Worm (Caenorhabditis elegans) whole organism, L4 larva: ENCODE results near the gene cdk-12.

Source experiments
- D1046.2 ChIP-seq: fragments of 200-800 bp; sonication (Bioruptor generic); IDR thresholded peaks from 2 replicates; pipeline ENCODE4 v1.3.6; 2022; ENCODE audit warnings: missing genetic modification characterization, missing compliant biosample characterization
- F10B5.3 ChIP-seq: sonication (generic microtip); optimal IDR thresholded peaks from 2 replicates; lab custom pipeline; 2016; ENCODE audit warnings: mild to moderate bottlenecking, missing genetic modification characterization, missing compliant biosample characterization
- R02D3.7 ChIP-seq: fragments of 150-350 bp; sonication (generic microtip); optimal IDR thresholded peaks from 3 replicates; lab custom pipeline; 2014; ENCODE audit warnings: missing biosample characterization, missing genetic modification characterization
- T26A8.4 ChIP-seq: fragments of 200-800 bp; sonication (Bioruptor generic); IDR thresholded peaks from 2 replicates; pipeline ENCODE4 v1.3.6; 2022; ENCODE audit warnings: missing genetic modification characterization, missing compliant biosample characterization
- Y105C5A.15 ChIP-seq: fragments of 200-800 bp; sonication (Bioruptor generic); IDR thresholded peaks from 2 replicates; pipeline ENCODE4 v1.3.6; 2022; ENCODE audit warnings: missing genetic modification characterization, missing compliant biosample characterization
- Y48G9A.11 ChIP-seq: fragments of 200-800 bp; sonication (Bioruptor generic); IDR thresholded peaks from 2 replicates; pipeline ENCODE4 v1.3.6; 2022; ENCODE audit warnings: missing genetic modification reagents, missing genetic modification characterization, missing compliant biosample characterization
- ZK546.5 ChIP-seq, 2 experiments: sonication (generic microtip); optimal IDR thresholded peaks; 2 replicates each; lab custom pipeline; 2017; ENCODE audit warnings: missing biosample characterization in 2 of 2, missing genetic modification characterization in 2 of 2
- aha-1 ChIP-seq: fragments of 150-350 bp; peaks from one replicate; lab custom pipeline; 2014; ENCODE audit warnings: missing biosample characterization, missing genetic modification characterization
- aly-2 ChIP-seq: sonication (generic microtip); optimal IDR thresholded peaks from 2 replicates; lab custom pipeline; 2018; ENCODE audit warnings: missing biosample characterization, missing genetic modification characterization
- attf-4 ChIP-seq: sonication (generic microtip); optimal IDR thresholded peaks from 3 replicates; lab custom pipeline; 2017; ENCODE audit warnings: missing biosample characterization, missing genetic modification characterization
- ceh-20 ChIP-seq: fragments of 200-800 bp; sonication (Bioruptor generic); IDR thresholded peaks from 2 replicates; pipeline ENCODE4 v1.3.6; 2022; ENCODE audit warnings: missing genetic modification reagents, missing genetic modification characterization, missing compliant biosample characterization
- ceh-44 ChIP-seq: fragments of 200-800 bp; sonication (Bioruptor generic); IDR thresholded peaks from 2 replicates; pipeline ENCODE4 v1.3.6; 2022; ENCODE audit warnings: missing genetic modification reagents, missing genetic modification characterization, missing compliant biosample characterization
- ceh-82 ChIP-seq: sonication (generic microtip); optimal IDR thresholded peaks from 2 replicates; lab custom pipeline; 2017; ENCODE audit warnings: missing biosample characterization, missing genetic modification characterization
- ces-1 ChIP-seq: fragments of 150-350 bp; sonication (generic microtip); optimal IDR thresholded peaks from 4 replicates; lab custom pipeline; 2014; ENCODE audit warnings: missing biosample characterization, missing genetic modification reagents, missing genetic modification characterization
- cey-2 ChIP-seq: sonication (generic microtip); optimal IDR thresholded peaks from 3 replicates; lab custom pipeline; 2017; ENCODE audit warnings: missing genetic modification characterization, mild to moderate bottlenecking, missing compliant biosample characterization, antibody characterized with exemption, borderline replicate concordance; ENCODE audit not compliant: insufficient read depth
- daf-12 ChIP-seq: fragments of 150-350 bp; optimal IDR thresholded peaks from 2 replicates; lab custom pipeline; 2014; ENCODE audit warnings: missing biosample characterization, missing genetic modification reagents, missing genetic modification characterization
- daf-19 ChIP-seq: fragments of 200-800 bp; sonication (Bioruptor generic); conservative IDR thresholded peaks from 2 replicates; pipeline ENCODE4 v1.3.6; 2022; ENCODE audit warnings: missing genetic modification characterization, missing compliant biosample characterization
- dmd-9 ChIP-seq: fragments of 200-800 bp; sonication (Bioruptor generic); IDR thresholded peaks from 2 replicates; pipeline ENCODE4 v1.3.6; 2022; ENCODE audit warnings: missing genetic modification reagents, missing genetic modification characterization, missing compliant biosample characterization
- dpl-1 ChIP-seq: fragments of 150-350 bp; optimal IDR thresholded peaks from 2 replicates; lab custom pipeline; 2014; ENCODE audit warnings: missing biosample characterization, missing genetic modification reagents, missing genetic modification characterization
- egl-27 ChIP-seq: sonication (generic microtip); optimal IDR thresholded peaks from 3 replicates; lab custom pipeline; 2017; ENCODE audit warnings: missing biosample characterization, missing genetic modification reagents, missing genetic modification characterization
- egl-43 ChIP-seq: fragments of 200-800 bp; sonication (Bioruptor generic); IDR thresholded peaks from 2 replicates; pipeline ENCODE4 v1.3.6; 2022; ENCODE audit warnings: missing genetic modification reagents, missing genetic modification characterization, missing compliant biosample characterization
- fkh-10 ChIP-seq: fragments of 150-350 bp; optimal IDR thresholded peaks from 2 replicates; lab custom pipeline; 2014; ENCODE audit warnings: missing biosample characterization, missing genetic modification reagents, missing genetic modification characterization
- gei-8 ChIP-seq: fragments of 200-800 bp; sonication (Bioruptor generic); optimal IDR thresholded peaks from 2 replicates; lab custom pipeline; 2018; ENCODE audit warnings: mild to moderate bottlenecking, missing genetic modification characterization, missing compliant biosample characterization
- hlh-11 ChIP-seq: fragments of 200-800 bp; sonication (Bioruptor generic); optimal IDR thresholded peaks from 2 replicates; lab custom pipeline; 2018; ENCODE audit warnings: mild to moderate bottlenecking, missing genetic modification characterization, missing compliant biosample characterization
- hlh-30 ChIP-seq: sonication (generic microtip); optimal IDR thresholded peaks from 2 replicates; lab custom pipeline; 2017; ENCODE audit warnings: antibody characterized with exemption, mild to moderate bottlenecking, missing genetic modification characterization, missing compliant biosample characterization; ENCODE audit not compliant: insufficient read depth
- lin-1 ChIP-seq: fragments of 200-800 bp; sonication (Bioruptor generic); IDR thresholded peaks from 2 replicates; pipeline ENCODE4 v1.3.6; 2022; ENCODE audit warnings: missing genetic modification reagents, missing genetic modification characterization, missing compliant biosample characterization
- madf-9 ChIP-seq: fragments of 200-800 bp; sonication (Bioruptor generic); conservative IDR thresholded peaks from 2 replicates; pipeline ENCODE4 v1.3.6; 2022; ENCODE audit warnings: missing genetic modification reagents, missing genetic modification characterization, missing compliant biosample characterization
- mdl-1 ChIP-seq, 2 experiments: fragments of 150-350 bp in 1 of 2; sonication (generic microtip) in 1 of 2; optimal IDR thresholded peaks; 2 replicates each; lab custom pipeline; 2014 to 2017; ENCODE audit warnings: missing biosample characterization in 2 of 2, missing genetic modification characterization in 2 of 2
- mep-1 ChIP-seq: fragments of 150-350 bp; sonication (generic microtip); optimal IDR thresholded peaks from 3 replicates; lab custom pipeline; 2014; ENCODE audit warnings: missing biosample characterization, missing genetic modification characterization
- mes-2 ChIP-seq: sonication (generic microtip); optimal IDR thresholded peaks from 2 replicates; lab custom pipeline; 2016; ENCODE audit warnings: missing genotype, mild to moderate bottlenecking, missing genetic modification characterization, missing compliant biosample characterization; ENCODE audit not compliant: poor library complexity, severe bottlenecking
- mxl-2 ChIP-seq: fragments of 200-800 bp; sonication (Bioruptor generic); conservative IDR thresholded peaks from 2 replicates; pipeline ENCODE4 v1.3.6; 2022; ENCODE audit warnings: missing genetic modification reagents, missing genetic modification characterization, missing compliant biosample characterization
- mxl-3 ChIP-seq: fragments of 200-800 bp; sonication (Bioruptor generic); optimal IDR thresholded peaks from 2 replicates; lab custom pipeline; 2018; ENCODE audit warnings: mild to moderate bottlenecking, missing genetic modification characterization, missing compliant biosample characterization
- nhr-111 ChIP-seq: fragments of 200-800 bp; sonication (Bioruptor generic); optimal IDR thresholded peaks from 2 replicates; lab custom pipeline; 2018; ENCODE audit warnings: mild to moderate bottlenecking, missing genetic modification characterization, missing compliant biosample characterization
- nhr-237 ChIP-seq: sonication (generic microtip); optimal IDR thresholded peaks from 2 replicates; lab custom pipeline; 2017; ENCODE audit warnings: missing biosample characterization, missing genetic modification characterization
- nhr-25 ChIP-seq: sonication (generic microtip); optimal IDR thresholded peaks from 2 replicates; lab custom pipeline; 2017; ENCODE audit warnings: missing genetic modification characterization, mild to moderate bottlenecking, missing compliant biosample characterization, antibody characterized with exemption, moderate library complexity, borderline replicate concordance; ENCODE audit not compliant: insufficient read depth
- nhr-28 ChIP-seq: fragments of 150-350 bp; optimal IDR thresholded peaks from 2 replicates; lab custom pipeline; 2014; ENCODE audit warnings: missing biosample characterization, missing genetic modification characterization
- nhr-41 ChIP-seq: fragments of 200-800 bp; sonication (Bioruptor generic); IDR thresholded peaks from 2 replicates; pipeline ENCODE4 v1.3.6; 2022; ENCODE audit warnings: missing genetic modification reagents, missing genetic modification characterization, missing compliant biosample characterization
- nhr-76 ChIP-seq: fragments of 150-350 bp; optimal IDR thresholded peaks from 2 replicates; lab custom pipeline; 2014; ENCODE audit warnings: missing biosample characterization, missing genetic modification characterization
- rbr-2 ChIP-seq: sonication (generic microtip); optimal IDR thresholded peaks from 2 replicates; lab custom pipeline; 2016; ENCODE audit warnings: missing genotype, missing genetic modification characterization, missing compliant biosample characterization
- set-16 ChIP-seq: fragments of 200-800 bp; sonication (Bioruptor generic); IDR thresholded peaks from 2 replicates; pipeline ENCODE4 v1.3.6; 2022; ENCODE audit warnings: missing genetic modification reagents, missing genetic modification characterization, missing compliant biosample characterization
- snpc-1.2 ChIP-seq: fragments of 200-800 bp; sonication (Bioruptor generic); IDR thresholded peaks from 2 replicates; pipeline ENCODE4 v1.3.6; 2022; ENCODE audit warnings: missing genetic modification reagents, missing genetic modification characterization, missing compliant biosample characterization
- snpc-4 ChIP-seq: fragments of 150-350 bp; optimal IDR thresholded peaks from 2 replicates; lab custom pipeline; 2014; ENCODE audit warnings: missing biosample characterization, missing genetic modification characterization
- unc-62 ChIP-seq, 3 experiments: fragments of 150-350 bp in 1 of 3; sonication (generic microtip); optimal IDR thresholded peaks in 2 of 3; peaks in 1 of 3; 1 replicate in 1 of 3; 2 replicates in 2 of 3; lab custom pipeline; 2014 to 2017; ENCODE audit warnings: missing biosample characterization in 3 of 3, missing genetic modification characterization in 3 of 3, missing genetic modification reagents in 3 of 3, missing genotype in 1 of 3
- zag-1 ChIP-seq: fragments of 150-350 bp; optimal IDR thresholded peaks from 2 replicates; lab custom pipeline; 2014; ENCODE audit warnings: missing biosample characterization, missing genetic modification characterization
- ztf-11 ChIP-seq: fragments of 150-350 bp; optimal IDR thresholded peaks from 2 replicates; lab custom pipeline; 2014; ENCODE audit warnings: missing biosample characterization, missing genetic modification characterization
- ztf-7 ChIP-seq: fragments of 150-350 bp; optimal IDR thresholded peaks from 2 replicates; lab custom pipeline; 2014; ENCODE audit warnings: missing biosample characterization, missing genetic modification characterization

cdk-12 gene

DNA sequence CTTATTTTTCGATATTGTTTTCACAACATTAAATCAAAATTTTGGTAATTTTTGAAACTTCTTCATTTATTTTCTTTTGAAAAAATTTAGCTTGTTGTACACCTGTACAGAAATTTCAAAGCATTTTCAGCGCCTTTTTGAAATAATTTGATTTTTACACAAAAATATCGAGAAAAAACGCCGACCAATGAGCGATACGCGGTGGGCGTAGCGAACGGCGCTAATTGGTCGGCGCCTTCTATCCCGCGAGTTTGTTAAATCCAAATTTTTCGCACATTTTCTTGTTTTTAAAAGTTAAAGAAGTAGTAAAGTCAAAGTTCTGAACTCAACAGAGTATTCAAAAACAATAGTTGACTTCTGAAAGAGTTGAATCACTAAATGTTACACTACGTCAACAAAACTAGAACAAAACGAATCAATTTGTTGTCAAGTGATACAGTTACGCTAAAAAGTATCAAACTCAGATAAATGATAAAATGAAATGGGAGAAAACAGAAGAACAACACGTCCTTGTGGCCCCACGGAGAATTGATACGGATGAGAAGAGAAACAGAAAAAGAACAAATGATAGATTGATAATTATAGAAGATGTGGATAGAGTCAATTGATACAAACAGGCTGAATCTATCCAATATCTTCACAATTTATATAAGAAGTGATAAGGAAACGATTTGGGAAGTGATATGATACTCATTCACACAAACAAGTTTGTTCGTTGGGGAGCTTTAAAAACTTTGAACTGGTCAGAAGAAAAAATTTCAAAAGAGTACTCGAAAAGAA is 4.4 kb upstream of the cdk-12 start:
- peak; percentile 65 for TF ChIP-seq nhr-28 (tag; lab: Kevin White, UChicago)
- peak; percentile 42 for TF ChIP-seq mxl-3 (GFP tag; lab: Kevin White, UChicago)
- TF ChIP-seq cey-2 (tag; lab: Kevin White, UChicago) = no peak
- no peak for TF ChIP-seq rbr-2
- no peak for TF ChIP-seq ztf-11
- TF ChIP-seq hlh-11 (tag; lab: Kevin White, UChicago) = peak; percentile 10
- peak in 1 of 2 experiments; percentile 15 for TF ChIP-seq mdl-1 (tag; optimal IDR thresholded peaks at IDR 0.05; lab: Kevin White, UChicago)
- peak in 1 of 2 experiments; percentile 17 for TF ChIP-seq unc-62 (GFP tag; optimal IDR thresholded peaks at IDR 0.05 in 1 of 2; lab: Kevin White, UChicago)
- no peak for TF ChIP-seq unc-62 (tag; optimal IDR thresholded peaks at IDR 0.05; lab: Kevin White, UChicago)
- peak; percentile 8 for TF ChIP-seq aha-1

DNA sequence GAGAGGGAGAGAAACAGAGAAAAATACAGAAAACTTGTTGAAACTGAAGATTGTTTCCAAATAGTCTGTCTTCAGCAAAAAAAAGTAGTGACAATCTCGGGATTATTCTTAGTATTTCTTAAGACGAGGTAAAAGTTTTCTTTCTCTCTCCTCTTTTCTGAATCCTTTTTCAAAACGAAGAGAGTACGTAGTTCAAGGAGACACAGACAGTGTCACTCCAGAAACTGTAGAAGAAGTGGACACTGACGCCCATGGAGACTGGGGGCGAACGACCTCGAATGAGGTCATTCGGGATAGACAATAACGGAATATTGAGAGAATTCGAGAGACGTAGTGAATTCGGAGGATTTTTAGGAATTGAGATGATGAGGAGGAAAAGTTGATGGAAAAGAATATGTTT is 1.8 kb upstream of the cdk-12 start, which contains the start of gene gly-6:
Gene gly-6 (minus strand): TSS at position 245 of the 400 bp plus-strand sequence.
- TF ChIP-seq hlh-30 (tag; lab: Kevin White, UChicago) = no peak
- no peak for TF ChIP-seq gei-8 (GFP tag; lab: Kevin White, UChicago)
- no peak for TF ChIP-seq ZK546.5 (tag; optimal IDR thresholded peaks at IDR 0.05; lab: Kevin White, UChicago)
- TF ChIP-seq daf-12 (tag; lab: Kevin White, UChicago) = no peak
- no peak for TF ChIP-seq mes-2
- no peak for TF ChIP-seq Y105C5A.15 (GFP tag; lab: Robert Waterston, UW)
- no peak for TF ChIP-seq attf-4 (tag; lab: Kevin White, UChicago)

DNA sequence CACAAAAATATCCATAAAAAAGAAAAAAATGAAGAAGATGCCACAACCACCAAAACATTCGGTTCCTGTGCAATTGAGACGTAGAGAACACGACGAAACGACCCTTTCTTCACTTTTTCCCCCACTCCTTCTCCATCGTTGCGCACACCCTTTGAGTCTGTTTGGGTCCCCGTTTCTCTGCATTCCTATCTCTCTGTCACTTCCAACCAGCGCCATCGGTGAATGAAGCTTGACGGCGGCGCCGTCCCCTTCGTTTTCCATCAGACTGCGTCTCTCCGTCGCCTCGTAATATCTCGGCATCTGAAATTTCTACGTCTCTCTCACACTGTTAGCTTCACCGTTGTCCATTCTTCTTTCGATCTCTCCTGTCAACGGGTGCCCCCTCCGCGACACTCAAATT is 2.8 kb downstream of the cdk-12 start:
- no peak for TF ChIP-seq ceh-82 (tag; lab: Kevin White, UChicago)
- no peak for TF ChIP-seq egl-27 (tag; lab: Kevin White, UChicago)
- no peak for TF ChIP-seq nhr-237
- no peak for TF ChIP-seq mxl-2 (GFP tag; lab: Robert Waterston, UW)
- TF ChIP-seq D1046.2 = no peak
- TF ChIP-seq ztf-11 = no peak
- no peak for TF ChIP-seq snpc-4 (tag; lab: Kevin White, UChicago)
- no peak for TF ChIP-seq daf-19 (GFP tag; lab: Robert Waterston, UW)
- TF ChIP-seq ztf-7 = no peak
- no peak for TF ChIP-seq ces-1
- no peak for TF ChIP-seq zag-1
- TF ChIP-seq dmd-9 (GFP tag; lab: Robert Waterston, UW) = no peak
- TF ChIP-seq madf-9 (GFP tag; lab: Robert Waterston, UW) = no peak
- TF ChIP-seq lin-1 (GFP tag; lab: Robert Waterston, UW) = no peak
- no peak for TF ChIP-seq aly-2
- TF ChIP-seq egl-43 (GFP tag; lab: Robert Waterston, UW) = peak; percentile 51; the same call in 1 of the 2 replicates
- no peak for TF ChIP-seq F10B5.3 (tag; lab: Kevin White, UChicago)
- TF ChIP-seq R02D3.7 (tag; lab: Kevin White, UChicago) = no peak
- TF ChIP-seq nhr-25 = no peak
- TF ChIP-seq T26A8.4 (GFP tag; lab: Robert Waterston, UW) = no peak
- no peak for TF ChIP-seq attf-4 (tag; lab: Kevin White, UChicago)
- TF ChIP-seq dpl-1 (GFP tag; lab: Kevin White, UChicago) = no peak
- no peak for TF ChIP-seq snpc-1.2
- TF ChIP-seq unc-62 (GFP tag; optimal IDR thresholded peaks at IDR 0.05 in 1 of 2; lab: Kevin White, UChicago) = peak in 1 of 2 experiments; percentile 42
- TF ChIP-seq unc-62 (tag; optimal IDR thresholded peaks at IDR 0.05; lab: Kevin White, UChicago) = no peak
- no peak for TF ChIP-seq nhr-76 (tag; lab: Kevin White, UChicago)
- TF ChIP-seq fkh-10 (GFP tag; lab: Kevin White, UChicago) = peak; percentile 6
- no peak for TF ChIP-seq nhr-41 (GFP tag; lab: Robert Waterston, UW)
- no peak for TF ChIP-seq ceh-44 (GFP tag; lab: Robert Waterston, UW)
- peak; percentile 42; the same call in 1 of the 2 replicates for TF ChIP-seq set-16 (GFP tag; lab: Robert Waterston, UW)
- TF ChIP-seq ceh-20 = no peak
- TF ChIP-seq Y48G9A.11 (GFP tag; lab: Robert Waterston, UW) = no peak
- TF ChIP-seq Y105C5A.15 (GFP tag; lab: Robert Waterston, UW) = no peak
- no peak for TF ChIP-seq mep-1 (tag; lab: Kevin White, UChicago)
- TF ChIP-seq nhr-111 (GFP tag; lab: Kevin White, UChicago) = no peak
